Worm (Caenorhabditis elegans): ENCODE measurements around the gene ZC404.2.

ce11 chrV:6796264-6796663 lies 8.5 kb downstream of the ZC404.2 start:
- TF ChIP-seq nhr-11 (tag; optimal IDR thresholded peaks at IDR 0.05) (no peak), pqm-1 (tag; optimal IDR thresholded peaks at IDR 0.05) (no peak), nhr-25 (tag; optimal IDR thresholded peaks at IDR 0.05) (no peak), pha-4 (tag; optimal IDR thresholded peaks at IDR 0.05) (no peak), fos-1 (tag; optimal IDR thresholded peaks at IDR 0.05) (no peak), nhr-12 (tag; optimal IDR thresholded peaks at IDR 0.05) (no peak), fkh-10 (GFP tag; optimal IDR thresholded peaks at IDR 0.05) (no peak)
